Fruit fly (Drosophila melanogaster) whole organism, embryonic: ENCODE results near the gene CG10300.

Source experiments
- Bgb ChIP-seq: fragments of 200-800 bp; sonication (Bioruptor generic); IDR thresholded peaks from 2 replicates; pipeline ENCODE4 v1.3.6; 2022; ENCODE audit warnings: missing biosample characterization, missing genetic modification characterization; ENCODE audit not compliant: partially characterized antibody
- CG10147 ChIP-seq: fragments of 200-800 bp; sonication (Bioruptor generic); optimal IDR thresholded peaks from 2 replicates; lab custom pipeline; 2019; ENCODE audit warnings: missing biosample characterization, mild to moderate bottlenecking, missing genetic modification characterization, moderate library complexity
- CG11247 ChIP-seq: fragments of 200-800 bp; sonication (Bioruptor generic); IDR thresholded peaks from 2 replicates; pipeline ENCODE4 v1.3.6; 2022; ENCODE audit warnings: missing biosample characterization, missing genetic modification characterization
- CG11723 ChIP-seq: fragments of 200-800 bp; sonication (Bioruptor generic); optimal IDR thresholded peaks from 2 replicates; lab custom pipeline; 2017; ENCODE audit warnings: missing biosample characterization, mild to moderate bottlenecking, missing genetic modification characterization
- CG12104 ChIP-seq: fragments of 200-800 bp; sonication (Bioruptor generic); optimal IDR thresholded peaks from 3 replicates; lab custom pipeline; 2016; ENCODE audit warnings: missing biosample characterization, missing genetic modification characterization
- CG12391 ChIP-seq: fragments of 200-800 bp; sonication (Bioruptor generic); optimal IDR thresholded peaks from 3 replicates; lab custom pipeline; 2018; ENCODE audit warnings: missing biosample characterization, mild to moderate bottlenecking, missing genetic modification characterization, moderate library complexity
- CG13424 ChIP-seq: fragments of 200-800 bp; sonication (Bioruptor generic); optimal IDR thresholded peaks from 2 replicates; lab custom pipeline; 2019; ENCODE audit warnings: missing biosample characterization, mild to moderate bottlenecking, missing genetic modification characterization, moderate library complexity
- CG1529 ChIP-seq: fragments of 200-800 bp; sonication (Bioruptor generic); optimal IDR thresholded peaks from 3 replicates; lab custom pipeline; 2018; ENCODE audit warnings: missing biosample characterization, missing genetic modification characterization
- CG16779 ChIP-seq: fragments of 200-800 bp; sonication (Bioruptor generic); IDR thresholded peaks from 2 replicates; pipeline ENCODE4 v1.3.6; 2022; ENCODE audit warnings: missing biosample characterization, missing genetic modification characterization
- CG18764 ChIP-seq: fragments of 200-800 bp; sonication (Bioruptor generic); optimal IDR thresholded peaks from 3 replicates; lab custom pipeline; 2016; ENCODE audit warnings: missing biosample characterization, missing genetic modification characterization
- CG2120 ChIP-seq: fragments of 200-800 bp; sonication (Bioruptor generic); optimal IDR thresholded peaks from 3 replicates; lab custom pipeline; 2016; ENCODE audit warnings: missing biosample characterization, missing genetic modification characterization
- CG2199 ChIP-seq: fragments of 200-800 bp; sonication (Bioruptor generic); IDR thresholded peaks from 3 replicates; pipeline ENCODE4 v1.3.6; 2022; ENCODE audit warnings: missing biosample characterization, missing genetic modification characterization
- CG33213 ChIP-seq: fragments of 200-800 bp; sonication (Bioruptor generic); optimal IDR thresholded peaks from 3 replicates; lab custom pipeline; 2016; ENCODE audit warnings: missing biosample characterization, missing genetic modification characterization
- CG3407 ChIP-seq: fragments of 200-800 bp; sonication (Bioruptor generic); optimal IDR thresholded peaks from 2 replicates; lab custom pipeline; 2018; ENCODE audit warnings: missing biosample characterization, mild to moderate bottlenecking, missing genetic modification characterization
- CG3838 ChIP-seq: fragments of 200-800 bp; sonication (Bioruptor generic); optimal IDR thresholded peaks from 3 replicates; lab custom pipeline; 2016; ENCODE audit warnings: missing biosample characterization, missing genetic modification characterization
- CG4820 ChIP-seq: fragments of 200-800 bp; sonication (Bioruptor generic); optimal IDR thresholded peaks from 3 replicates; lab custom pipeline; 2016; ENCODE audit warnings: missing biosample characterization, missing genetic modification characterization
- CG6683 ChIP-seq: fragments of 200-800 bp; sonication (Bioruptor generic); optimal IDR thresholded peaks from 2 replicates; lab custom pipeline; 2017; ENCODE audit warnings: missing biosample characterization, mild to moderate bottlenecking, missing genetic modification characterization, missing genetic modification reagents
- CG7357 ChIP-seq: fragments of 200-800 bp; sonication (Bioruptor generic); IDR thresholded peaks from 3 replicates; pipeline ENCODE4 v1.3.6; 2022; ENCODE audit warnings: missing biosample characterization, missing genetic modification characterization
- CG9876 ChIP-seq: fragments of 200-800 bp; sonication (Bioruptor generic); optimal IDR thresholded peaks from 2 replicates; lab custom pipeline; 2016; ENCODE audit warnings: missing biosample characterization, missing genetic modification characterization
- Camta ChIP-seq: fragments of 200-800 bp; sonication (Bioruptor generic); optimal IDR thresholded peaks from 2 replicates; lab custom pipeline; 2016; ENCODE audit warnings: missing biosample characterization, missing genetic modification characterization
- Dip3 ChIP-seq: fragments of 200-800 bp; sonication (Bioruptor generic); optimal IDR thresholded peaks from 3 replicates; lab custom pipeline; 2016; ENCODE audit warnings: missing biosample characterization, missing genetic modification characterization
- Doc3 ChIP-seq: fragments of 200-800 bp; sonication (Bioruptor generic); IDR thresholded peaks from 3 replicates; pipeline ENCODE4 v1.3.6; 2022; ENCODE audit warnings: missing biosample characterization, missing genetic modification characterization; ENCODE audit not compliant: partially characterized antibody
- HLH4C ChIP-seq: fragments of 200-800 bp; sonication (Bioruptor generic); IDR thresholded peaks from 3 replicates; pipeline ENCODE4 v1.3.6; 2022; ENCODE audit warnings: missing biosample characterization, missing genetic modification characterization; ENCODE audit not compliant: partially characterized antibody
- Hr39 ChIP-seq: fragments of >200 bp; optimal IDR thresholded peaks from 2 replicates; lab custom pipeline; 2017
- MTF-1 ChIP-seq: fragments of 200-800 bp; sonication (Bioruptor generic); optimal IDR thresholded peaks from 2 replicates; lab custom pipeline; 2018; ENCODE audit warnings: missing biosample characterization, mild to moderate bottlenecking, missing genetic modification characterization, borderline replicate concordance
- Pdp1 ChIP-seq, 2 experiments: fragments of 200-800 bp; sonication (Bioruptor generic); optimal IDR thresholded peaks; 3 replicates each; lab custom pipeline; 2016; ENCODE audit warnings: missing biosample characterization in 2 of 2, missing genetic modification characterization in 2 of 2, mild to moderate bottlenecking in 1 of 2, moderate library complexity in 1 of 2
- Rfx ChIP-seq: fragments of 200-800 bp; sonication (Bioruptor generic); IDR thresholded peaks from 2 replicates; pipeline ENCODE4 v1.3.6; 2022; ENCODE audit warnings: missing biosample characterization, missing genetic modification characterization
- Scr ChIP-seq: fragments of 200-800 bp; sonication (Bioruptor generic); IDR thresholded peaks from 2 replicates; pipeline ENCODE4 v1.3.6; 2022; ENCODE audit warnings: missing biosample characterization, missing genetic modification characterization; ENCODE audit not compliant: partially characterized antibody
- Sry-δ ChIP-seq: fragments of 200-800 bp; sonication (Bioruptor generic); optimal IDR thresholded peaks from 2 replicates; lab custom pipeline; 2016; ENCODE audit warnings: missing biosample characterization, missing genetic modification characterization
- Stat92E ChIP-seq, 3 experiments: fragments of >200 bp in 2 of 3; fragments of 200-800 bp in 1 of 3; sonication (Bioruptor generic) in 1 of 3; optimal IDR thresholded peaks; 2 replicates each; lab custom pipeline; 2017 to 2019; ENCODE audit warnings: missing biosample characterization in 3 of 3, missing genetic modification characterization in 3 of 3, mild to moderate bottlenecking in 1 of 3, moderate library complexity in 1 of 3
- btn ChIP-seq: fragments of 200-800 bp; sonication (Bioruptor generic); optimal IDR thresholded peaks from 2 replicates; lab custom pipeline; 2016; ENCODE audit warnings: missing biosample characterization, missing genetic modification characterization
- cas ChIP-seq: fragments of 200-800 bp; sonication (Bioruptor generic); IDR thresholded peaks from 2 replicates; pipeline ENCODE4 v1.3.6; 2022; ENCODE audit warnings: missing biosample characterization, missing genetic modification characterization
- chif ChIP-seq, 2 experiments: fragments of 200-800 bp; sonication (Bioruptor generic); optimal IDR thresholded peaks; 3 replicates each; lab custom pipeline; 2016; ENCODE audit warnings: missing biosample characterization in 2 of 2, missing genetic modification characterization in 2 of 2
- cwo ChIP-seq: fragments of 200-800 bp; sonication (Bioruptor generic); optimal IDR thresholded peaks from 3 replicates; lab custom pipeline; 2017; ENCODE audit warnings: missing biosample characterization, missing genetic modification characterization, mild to moderate bottlenecking, moderate library complexity, missing genetic modification reagents
- dati ChIP-seq: fragments of 200-800 bp; sonication (Bioruptor generic); IDR thresholded peaks from 2 replicates; pipeline ENCODE4 v1.3.6; 2022; ENCODE audit warnings: missing biosample characterization, missing genetic modification characterization
- gcm2 ChIP-seq: fragments of 200-800 bp; sonication (Bioruptor generic); optimal IDR thresholded peaks from 2 replicates; lab custom pipeline; 2016; ENCODE audit warnings: missing biosample characterization, missing genetic modification characterization
- jing ChIP-seq: fragments of 200-800 bp; sonication (Bioruptor generic); optimal IDR thresholded peaks from 2 replicates; lab custom pipeline; 2018; ENCODE audit warnings: missing biosample characterization, mild to moderate bottlenecking, missing genetic modification characterization
- onecut ChIP-seq: fragments of 200-800 bp; sonication (Bioruptor generic); IDR thresholded peaks from 2 replicates; pipeline ENCODE4 v1.3.6; 2022; ENCODE audit warnings: missing biosample characterization, missing genetic modification characterization
- peb ChIP-seq: fragments of 200-800 bp; sonication (Bioruptor generic); IDR thresholded peaks from 2 replicates; pipeline ENCODE4 v1.3.6; 2022; ENCODE audit warnings: missing biosample characterization, missing genetic modification characterization
- pho ChIP-seq: fragments of 200-800 bp; sonication (Bioruptor generic); optimal IDR thresholded peaks from 2 replicates; lab custom pipeline; 2016; ENCODE audit warnings: missing biosample characterization, missing genetic modification characterization
- pita ChIP-seq: fragments of 200-800 bp; sonication (Bioruptor generic); optimal IDR thresholded peaks from 2 replicates; lab custom pipeline; 2017; ENCODE audit warnings: missing biosample characterization, mild to moderate bottlenecking, missing genetic modification characterization
- run ChIP-seq: fragments of 200-800 bp; sonication (Bioruptor generic); optimal IDR thresholded peaks from 3 replicates; lab custom pipeline; 2018; ENCODE audit warnings: missing biosample characterization, mild to moderate bottlenecking, missing genetic modification characterization
- sc ChIP-seq, 3 experiments: fragments of >200 bp in 2 of 3; fragments of 200-800 bp in 1 of 3; sonication (Bioruptor generic) in 1 of 3; optimal IDR thresholded peaks; 2 replicates in 2 of 3; 3 replicates in 1 of 3; lab custom pipeline; 2017; ENCODE audit warnings: mild to moderate bottlenecking in 1 of 3, missing biosample characterization in 1 of 3, missing genetic modification characterization in 1 of 3, missing genetic modification reagents in 1 of 3
- sens ChIP-seq: fragments of 200-800 bp; sonication (Bioruptor generic); peaks from one replicate; lab custom pipeline; 2016; ENCODE audit warnings: missing biosample characterization, missing genetic modification characterization
- slbo ChIP-seq: fragments of 200-800 bp; sonication (Bioruptor generic); IDR thresholded peaks from 2 replicates; pipeline ENCODE4 v1.3.6; 2022; ENCODE audit warnings: missing biosample characterization, missing genetic modification characterization
- toy ChIP-seq: fragments of 200-800 bp; sonication (Bioruptor generic); IDR thresholded peaks from 2 replicates; pipeline ENCODE4 v1.3.6; 2022; ENCODE audit warnings: missing biosample characterization, missing genetic modification characterization
- wek ChIP-seq: fragments of 200-800 bp; sonication (Bioruptor generic); optimal IDR thresholded peaks from 3 replicates; lab custom pipeline; 2018; ENCODE audit warnings: missing biosample characterization, mild to moderate bottlenecking, missing genetic modification characterization, moderate library complexity
- z ChIP-seq: fragments of 200-800 bp; sonication (Bioruptor generic); IDR thresholded peaks from 3 replicates; pipeline ENCODE4 v1.3.6; 2022; ENCODE audit warnings: missing biosample characterization, missing genetic modification characterization

The CG10300 gene

DNA sequence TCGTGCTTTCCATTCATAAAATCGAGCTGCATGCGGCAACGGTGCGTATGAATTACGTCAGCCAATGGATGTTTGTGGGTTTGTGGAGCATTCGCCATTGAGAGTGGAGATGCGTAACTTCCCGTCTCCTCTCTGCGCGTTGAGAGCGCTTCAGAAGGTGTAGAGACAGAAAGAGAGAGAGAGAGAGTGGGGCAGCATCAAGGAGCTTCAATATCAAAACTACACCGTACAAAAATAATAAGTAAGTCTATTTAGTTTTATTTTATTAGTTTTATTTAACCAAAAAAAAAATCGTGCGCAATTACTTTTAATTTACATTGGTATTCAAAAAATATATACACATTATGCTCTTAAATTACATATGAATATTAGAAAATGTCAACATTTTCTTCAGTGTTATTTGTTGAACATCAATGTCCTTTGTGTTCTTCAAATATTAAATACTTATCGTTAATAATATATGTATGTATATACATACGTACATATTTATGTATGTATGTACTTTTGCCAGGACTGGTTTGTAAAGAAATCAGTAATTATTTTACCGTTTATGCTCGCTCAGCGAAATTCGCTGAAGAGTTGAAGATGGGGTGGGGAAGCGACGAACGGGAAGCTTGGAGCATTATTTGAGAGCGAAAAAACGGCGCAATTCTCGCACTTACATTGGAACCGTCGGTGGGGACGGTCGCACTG lies 11.5 kb downstream of the CG10300 start, which contains the start of gene CG10365 (continued):
- no peak for TF ChIP-seq sc (optimal IDR thresholded peaks at IDR 0.05; lab: Kevin White, UChicago)
- peak; percentile 24 for TF ChIP-seq sc (GFP tag; optimal IDR thresholded peaks at IDR 0.05; lab: Kevin White, UChicago)
- TF ChIP-seq Bgb = no peak
- no peak for TF ChIP-seq btn (GFP tag; lab: Kevin White, UChicago)
- peak; percentile 87 for TF ChIP-seq Rfx
- TF ChIP-seq CG10147 = peak; percentile 94
- no peak for TF ChIP-seq pho
- TF ChIP-seq slbo (GFP tag; lab: Robert Waterston, UW) = peak; percentile 94
- TF ChIP-seq peb (GFP tag; lab: Robert Waterston, UW) = peak; percentile 24; the same call in 1 of the 2 replicates
- peak; percentile 74 for TF ChIP-seq CG12104 (GFP tag; lab: Kevin White, UChicago)
- peak; percentile 17 for TF ChIP-seq Camta (GFP tag; lab: Kevin White, UChicago)
- TF ChIP-seq CG13424 = peak; percentile 92
- no peak for TF ChIP-seq wek (GFP tag; lab: Kevin White, UChicago)
- peak; percentile 74 for TF ChIP-seq onecut (GFP tag; lab: Robert Waterston, UW)
- TF ChIP-seq CG33213 = no peak
- no peak for TF ChIP-seq jing (GFP tag; lab: Kevin White, UChicago)
- TF ChIP-seq chif (GFP tag; optimal IDR thresholded peaks at IDR 0.05; lab: Kevin White, UChicago) = peak in 1 of 2 experiments; percentile 14
- no peak for TF ChIP-seq gcm2 (GFP tag; lab: Kevin White, UChicago)
- no peak for TF ChIP-seq HLH4C (GFP tag; lab: Robert Waterston, UW)
- peak; percentile 76 for TF ChIP-seq CG7357 (GFP tag; lab: Robert Waterston, UW)
- no peak for TF ChIP-seq Sry-δ (GFP tag; lab: Kevin White, UChicago)
- peak; percentile 56 for TF ChIP-seq CG18764 (GFP tag; lab: Kevin White, UChicago)
- peak; percentile 57 for TF ChIP-seq sens (GFP tag; lab: Kevin White, UChicago)
- no peak for TF ChIP-seq CG16779 (GFP tag; lab: Robert Waterston, UW)
- peak in 1 of 2 experiments; percentile 96 for TF ChIP-seq Pdp1 (GFP tag; optimal IDR thresholded peaks at IDR 0.05; lab: Kevin White, UChicago)
- TF ChIP-seq CG3407 (GFP tag; lab: Kevin White, UChicago) = peak; percentile 54
- peak; percentile 78 for TF ChIP-seq CG11247
- peak; percentile 6 for TF ChIP-seq CG3838 (GFP tag; lab: Kevin White, UChicago)
- TF ChIP-seq Scr (GFP tag; lab: Robert Waterston, UW) = no peak
- no peak for TF ChIP-seq Hr39 (lab: Kevin White, UChicago)
- TF ChIP-seq Doc3 (GFP tag; lab: Robert Waterston, UW) = no peak
- peak; percentile 17 for TF ChIP-seq CG1529 (GFP tag; lab: Kevin White, UChicago)
- peak; percentile 58 for TF ChIP-seq MTF-1 (GFP tag; lab: Kevin White, UChicago)
- TF ChIP-seq run (tag; lab: Kevin White, UChicago) = peak; percentile 79
- TF ChIP-seq CG2199 (GFP tag; lab: Robert Waterston, UW) = no peak
- TF ChIP-seq cas (GFP tag; lab: Robert Waterston, UW) = 0 out of 2 replicates have a peak, but pooled peaks have one; percentile 50
- TF ChIP-seq z (GFP tag; lab: Robert Waterston, UW) = 0 out of 3 replicates have a peak, but pooled peaks have one; percentile 29
- TF ChIP-seq CG6683 (GFP tag; lab: Kevin White, UChicago) = peak; percentile 85
- TF ChIP-seq CG11723 (GFP tag; lab: Kevin White, UChicago) = no peak
- peak; percentile 81 for TF ChIP-seq CG2120 (GFP tag; lab: Kevin White, UChicago)
- TF ChIP-seq toy = no peak
- peak; percentile 49 for TF ChIP-seq CG4820
- peak; percentile 90 for TF ChIP-seq cwo (GFP tag; lab: Kevin White, UChicago)
- no peak for TF ChIP-seq pita (GFP tag; lab: Kevin White, UChicago)
- no peak for TF ChIP-seq Dip3
- TF ChIP-seq Stat92E (GFP tag; optimal IDR thresholded peaks at IDR 0.05; lab: Kevin White, UChicago) = no peak
- TF ChIP-seq CG12391 (tag; lab: Kevin White, UChicago) = peak; percentile 94
- TF ChIP-seq dati (GFP tag; lab: Robert Waterston, UW) = peak; percentile 38; the same call in 1 of the 2 replicates
- TF ChIP-seq CG9876 (GFP tag; lab: Kevin White, UChicago) = no peak
